Worm (Caenorhabditis elegans): Measurements from ENCODE around the gene clec-216.

The clec-216 gene

ce11 chrV:7932998-7933397, 19.8 kb downstream of the clec-216 start, which contains the start of gene ncx-10:
TSS of gene ncx-10 (minus strand) at chrV:7933098.
- no peak for TF ChIP-seq hmg-4 (GFP tag; optimal IDR thresholded peaks at IDR 0.05)
- TF ChIP-seq tbx-11 (GFP tag; IDR thresholded peaks at IDR 0.05): no peak
- no peak for TF ChIP-seq F13C5.2 (tag; optimal IDR thresholded peaks at IDR 0.05)
- no peak for TF ChIP-seq pes-1 (GFP tag; IDR thresholded peaks at IDR 0.05)
- no peak for TF ChIP-seq scrt-1 (GFP tag; IDR thresholded peaks at IDR 0.05)
- TF ChIP-seq ets-7 (tag; optimal IDR thresholded peaks at IDR 0.05): no peak
- TF ChIP-seq B0310.2 (tag; optimal IDR thresholded peaks at IDR 0.05): no peak
- no peak for TF ChIP-seq hmbx-1 (tag; optimal IDR thresholded peaks at IDR 0.05)
- no peak for TF ChIP-seq ama-1 (optimal IDR thresholded peaks at IDR 0.05)
- TF ChIP-seq tra-4 (tag; optimal IDR thresholded peaks at IDR 0.05): no peak
- TF ChIP-seq hnd-1 (tag; optimal IDR thresholded peaks at IDR 0.05): no peak
- no peak for TF ChIP-seq tbx-37 (GFP tag; conservative IDR thresholded peaks at IDR 0.05)
- no peak for TF ChIP-seq ceh-36 (tag; optimal IDR thresholded peaks at IDR 0.05)
- no peak for TF ChIP-seq ceh-13 (GFP tag; optimal IDR thresholded peaks at IDR 0.05)
- no peak for TF ChIP-seq sea-1 (GFP tag; conservative IDR thresholded peaks at IDR 0.05)
- no peak for TF ChIP-seq aly-1 (tag; optimal IDR thresholded peaks at IDR 0.05)

ce11 chrV:7928660-7929059, 24.1 kb downstream of the clec-216 start, which contains the start of gene srsx-5:
TSS of gene srsx-5 (plus strand) at chrV:7928960.
- no peak for TF ChIP-seq flt-1 (GFP tag; IDR thresholded peaks at IDR 0.05)

ce11 chrV:7926784-7927183, 26.0 kb downstream of the clec-216 start, which contains the start of gene srsx-6:
TSS of gene srsx-6 (plus strand) at chrV:7927084.
- TF ChIP-seq tra-4 (tag; optimal IDR thresholded peaks at IDR 0.05) (no peak), ceh-13 (GFP tag; optimal IDR thresholded peaks at IDR 0.05) (no peak)

- TF ChIP-seq F13C5.2 (tag; optimal IDR thresholded peaks at IDR 0.05) (no peak), ets-7 (tag; optimal IDR thresholded peaks at IDR 0.05) (no peak), ceh-13 (GFP tag; optimal IDR thresholded peaks at IDR 0.05) (no peak), tbx-37 (GFP tag; conservative IDR thresholded peaks at IDR 0.05) (no peak), hmg-4 (GFP tag; optimal IDR thresholded peaks at IDR 0.05) (no peak), tbx-11 (GFP tag; IDR thresholded peaks at IDR 0.05) (no peak), flt-1 (GFP tag; IDR thresholded peaks at IDR 0.05) (no peak), hmbx-1 (tag; optimal IDR thresholded peaks at IDR 0.05) (no peak), pes-1 (GFP tag; IDR thresholded peaks at IDR 0.05) (no peak), ceh-36 (tag; optimal IDR thresholded peaks at IDR 0.05) (no peak), tra-4 (tag; optimal IDR thresholded peaks at IDR 0.05) (no peak), sea-1 (GFP tag; conservative IDR thresholded peaks at IDR 0.05) (no peak), B0310.2 (tag; optimal IDR thresholded peaks at IDR 0.05) (no peak), hnd-1 (tag; optimal IDR thresholded peaks at IDR 0.05) (no peak)
These were observed 27.3 kb downstream of the clec-216 start, which contains the start of gene srsx-7 for ce11 chrV:7925483-7925882. TSS of gene srsx-7 (plus strand) at chrV:7925783.

ce11 chrV:7908431-7908830, 44.3 kb downstream of the clec-216 start:
- no peak for TF ChIP-seq F13C5.2 (tag; optimal IDR thresholded peaks at IDR 0.05)
- no peak for TF ChIP-seq hmbx-1 (tag; optimal IDR thresholded peaks at IDR 0.05)
- no peak for TF ChIP-seq sea-1 (GFP tag; conservative IDR thresholded peaks at IDR 0.05)
- no peak for TF ChIP-seq hnd-1 (tag; optimal IDR thresholded peaks at IDR 0.05)
- TF ChIP-seq pes-1 (GFP tag; IDR thresholded peaks at IDR 0.05): no peak

ce11 chrV:7904389-7904788, 48.4 kb downstream of the clec-216 start:
- TF ChIP-seq flt-1 (GFP tag; IDR thresholded peaks at IDR 0.05) (no peak), F13C5.2 (tag; optimal IDR thresholded peaks at IDR 0.05) (no peak)
